Fruit fly (Drosophila melanogaster) whole organism, embryonic: ENCODE results near the gene CG8526.

Source experiments
- CG10147 ChIP-seq: fragments of 200-800 bp; sonication (Bioruptor generic); optimal IDR thresholded peaks from 2 replicates; lab custom pipeline; 2019; ENCODE audit warnings: missing biosample characterization, mild to moderate bottlenecking, missing genetic modification characterization, moderate library complexity
- CG12659 ChIP-seq: fragments of 200-800 bp; sonication (Bioruptor generic); optimal IDR thresholded peaks from 3 replicates; lab custom pipeline; 2017; ENCODE audit warnings: mild to moderate bottlenecking, missing biosample characterization, missing genetic modification reagents, missing genetic modification characterization
- CG12942 ChIP-seq: fragments of 200-800 bp; sonication (Bioruptor generic); optimal IDR thresholded peaks from 3 replicates; lab custom pipeline; 2016; ENCODE audit warnings: missing biosample characterization, missing genetic modification characterization
- CG15479 ChIP-seq: fragments of 200-800 bp; sonication (Bioruptor generic); optimal IDR thresholded peaks from 3 replicates; lab custom pipeline; 2019; ENCODE audit warnings: missing biosample characterization, mild to moderate bottlenecking, missing genetic modification characterization, moderate library complexity
- CG15514 ChIP-seq: fragments of 200-800 bp; sonication (Bioruptor generic); optimal IDR thresholded peaks from 3 replicates; lab custom pipeline; 2017; ENCODE audit warnings: missing biosample characterization, missing genetic modification characterization, mild to moderate bottlenecking, moderate library complexity, missing genetic modification reagents
- CG15601 ChIP-seq: fragments of 200-800 bp; sonication (Bioruptor generic); optimal IDR thresholded peaks from 3 replicates; lab custom pipeline; 2019; ENCODE audit warnings: missing biosample characterization, mild to moderate bottlenecking, missing genetic modification characterization, moderate library complexity
- CG1603 ChIP-seq: fragments of 200-800 bp; sonication (Bioruptor generic); optimal IDR thresholded peaks from 2 replicates; lab custom pipeline; 2019; ENCODE audit warnings: missing biosample characterization, mild to moderate bottlenecking, missing genetic modification characterization, moderate library complexity
- CG2199 ChIP-seq: fragments of 200-800 bp; sonication (Bioruptor generic); IDR thresholded peaks from 3 replicates; pipeline ENCODE4 v1.3.6; 2022; ENCODE audit warnings: missing biosample characterization, missing genetic modification characterization
- CG2712 ChIP-seq: fragments of 200-800 bp; optimal IDR thresholded peaks from 3 replicates; lab custom pipeline; 2019; ENCODE audit warnings: missing biosample characterization, mild to moderate bottlenecking, missing genetic modification characterization, moderate library complexity
- CG31224 ChIP-seq: fragments of 200-800 bp; sonication (Bioruptor generic); IDR thresholded peaks from 2 replicates; pipeline ENCODE4 v1.3.6; 2022; ENCODE audit warnings: missing biosample characterization, missing genetic modification characterization
- CG33557 ChIP-seq: fragments of 200-800 bp; sonication (Bioruptor generic); optimal IDR thresholded peaks from 2 replicates; lab custom pipeline; 2019; ENCODE audit warnings: missing biosample characterization, mild to moderate bottlenecking, missing genetic modification characterization, moderate library complexity
- CG34376 ChIP-seq: fragments of 200-800 bp; sonication (Bioruptor generic); optimal IDR thresholded peaks from 2 replicates; lab custom pipeline; 2018; ENCODE audit warnings: missing biosample characterization, mild to moderate bottlenecking, missing genetic modification characterization
- CG4707 ChIP-seq: fragments of 200-800 bp; sonication (Bioruptor generic); optimal IDR thresholded peaks from 2 replicates; lab custom pipeline; 2018; ENCODE audit warnings: missing biosample characterization, mild to moderate bottlenecking, missing genetic modification characterization, moderate library complexity
- CG6689 ChIP-seq: fragments of 200-800 bp; sonication (Bioruptor generic); IDR thresholded peaks from 2 replicates; pipeline ENCODE4 v1.3.6; 2022; ENCODE audit warnings: missing biosample characterization, missing genetic modification characterization
- CG8924 ChIP-seq: fragments of 200-800 bp; optimal IDR thresholded peaks from 3 replicates; lab custom pipeline; 2019; ENCODE audit warnings: missing biosample characterization, mild to moderate bottlenecking, missing genetic modification characterization, moderate library complexity
- CG9437 ChIP-seq: fragments of 200-800 bp; sonication (Bioruptor generic); optimal IDR thresholded peaks from 2 replicates; lab custom pipeline; 2018; ENCODE audit warnings: missing biosample characterization, mild to moderate bottlenecking, missing genetic modification characterization
- CG9609 ChIP-seq: fragments of 200-800 bp; sonication (Bioruptor generic); optimal IDR thresholded peaks from 3 replicates; lab custom pipeline; 2016; ENCODE audit warnings: missing biosample characterization, missing genetic modification characterization
- Camta ChIP-seq: fragments of 200-800 bp; sonication (Bioruptor generic); optimal IDR thresholded peaks from 2 replicates; lab custom pipeline; 2016; ENCODE audit warnings: missing biosample characterization, missing genetic modification characterization
- CoRest ChIP-seq: fragments of 200-800 bp; sonication (Bioruptor generic); optimal IDR thresholded peaks from 3 replicates; lab custom pipeline; 2018; ENCODE audit warnings: missing biosample characterization, mild to moderate bottlenecking, missing genetic modification characterization, moderate library complexity
- Dip3 ChIP-seq: fragments of 200-800 bp; sonication (Bioruptor generic); optimal IDR thresholded peaks from 3 replicates; lab custom pipeline; 2016; ENCODE audit warnings: missing biosample characterization, missing genetic modification characterization
- Elba2 ChIP-seq: fragments of 200-800 bp; sonication (Bioruptor generic); optimal IDR thresholded peaks from 3 replicates; lab custom pipeline; 2016; ENCODE audit warnings: missing biosample characterization, missing genetic modification characterization
- Fer3 ChIP-seq: fragments of 200-800 bp; sonication (Bioruptor generic); optimal IDR thresholded peaks from 2 replicates; lab custom pipeline; 2018; ENCODE audit warnings: missing biosample characterization, mild to moderate bottlenecking, missing genetic modification characterization, moderate library complexity
- Gug ChIP-seq: fragments of 200-800 bp; sonication (Bioruptor generic); IDR thresholded peaks from 4 replicates; pipeline ENCODE4 v1.3.6; 2022; ENCODE audit warnings: missing biosample characterization, missing genetic modification characterization
- HmgZ ChIP-seq: fragments of 200-800 bp; sonication (Bioruptor generic); optimal IDR thresholded peaks from 2 replicates; lab custom pipeline; 2018; ENCODE audit warnings: missing biosample characterization, mild to moderate bottlenecking, missing genetic modification characterization
- Hr78 ChIP-seq, 2 experiments: fragments of 200-800 bp in 1 of 2; fragments of >200 bp in 1 of 2; sonication (Bioruptor generic) in 1 of 2; optimal IDR thresholded peaks; 2 replicates each; lab custom pipeline; 2017 to 2019; ENCODE audit warnings: missing biosample characterization in 2 of 2, missing genetic modification characterization in 2 of 2, mild to moderate bottlenecking in 1 of 2, moderate library complexity in 1 of 2
- Myb ChIP-seq: fragments of 200-800 bp; sonication (Bioruptor generic); optimal IDR thresholded peaks from 2 replicates; lab custom pipeline; 2016; ENCODE audit warnings: missing biosample characterization, missing genetic modification characterization
- Pdp1 ChIP-seq, 2 experiments: fragments of 200-800 bp; sonication (Bioruptor generic); optimal IDR thresholded peaks; 3 replicates each; lab custom pipeline; 2016; ENCODE audit warnings: missing biosample characterization in 2 of 2, missing genetic modification characterization in 2 of 2, mild to moderate bottlenecking in 1 of 2, moderate library complexity in 1 of 2
- Rfx ChIP-seq: fragments of 200-800 bp; sonication (Bioruptor generic); IDR thresholded peaks from 2 replicates; pipeline ENCODE4 v1.3.6; 2022; ENCODE audit warnings: missing biosample characterization, missing genetic modification characterization
- Ssrp ChIP-seq: fragments of 200-800 bp; sonication (Bioruptor generic); optimal IDR thresholded peaks from 2 replicates; lab custom pipeline; 2018; ENCODE audit warnings: missing biosample characterization, mild to moderate bottlenecking, missing genetic modification characterization, moderate library complexity
- Xbp1 ChIP-seq: fragments of 200-800 bp; sonication (Bioruptor generic); optimal IDR thresholded peaks from 3 replicates; lab custom pipeline; 2016; ENCODE audit warnings: missing biosample characterization, mild to moderate bottlenecking, missing genetic modification characterization
- Xrp1 ChIP-seq: fragments of 200-800 bp; sonication (Bioruptor generic); IDR thresholded peaks from 2 replicates; pipeline ENCODE4 v1.3.6; 2022; ENCODE audit warnings: missing biosample characterization, missing genetic modification characterization
- bcd ChIP-seq: fragments of 200-800 bp; sonication (Bioruptor generic); optimal IDR thresholded peaks from 2 replicates; lab custom pipeline; 2017; ENCODE audit warnings: missing biosample characterization, mild to moderate bottlenecking, missing genetic modification characterization
- crol ChIP-seq: fragments of 200-800 bp; sonication (Bioruptor generic); IDR thresholded peaks from 2 replicates; pipeline ENCODE4 v1.3.6; 2022; ENCODE audit warnings: missing biosample characterization, missing genetic modification characterization
- dmrt99B ChIP-seq: fragments of 200-800 bp; sonication (Bioruptor generic); optimal IDR thresholded peaks from 2 replicates; lab custom pipeline; 2018; ENCODE audit warnings: missing biosample characterization, mild to moderate bottlenecking, missing genetic modification characterization, moderate library complexity
- dpn ChIP-seq, 2 experiments: fragments of 200-800 bp; sonication (Bioruptor generic); optimal IDR thresholded peaks; 3 replicates each; lab custom pipeline; 2016; ENCODE audit warnings: missing biosample characterization in 2 of 2, missing genetic modification characterization in 2 of 2
- fru ChIP-seq: fragments of >200 bp; optimal IDR thresholded peaks from 2 replicates; lab custom pipeline; 2017
- gcm ChIP-seq: fragments of 200-800 bp; sonication (Bioruptor generic); optimal IDR thresholded peaks from 2 replicates; lab custom pipeline; 2019; ENCODE audit warnings: missing biosample characterization, mild to moderate bottlenecking, missing genetic modification characterization, moderate library complexity
- grn ChIP-seq: fragments of 200-800 bp; sonication (Bioruptor generic); optimal IDR thresholded peaks from 3 replicates; lab custom pipeline; 2017; ENCODE audit warnings: missing biosample characterization, missing genetic modification characterization
- jigr1 ChIP-seq: fragments of 200-800 bp; sonication (Bioruptor generic); IDR thresholded peaks from 3 replicates; pipeline ENCODE4 v1.3.6; 2022; ENCODE audit warnings: missing biosample characterization, missing genetic modification characterization
- lilli ChIP-seq: fragments of 200-800 bp; sonication (Bioruptor generic); optimal IDR thresholded peaks from 3 replicates; lab custom pipeline; 2016; ENCODE audit warnings: missing biosample characterization, missing genetic modification characterization
- mam ChIP-seq: fragments of 200-800 bp; sonication (Bioruptor generic); optimal IDR thresholded peaks from 3 replicates; lab custom pipeline; 2016; ENCODE audit warnings: missing biosample characterization, missing genetic modification characterization
- nmo ChIP-seq: fragments of 200-800 bp; sonication (Bioruptor generic); optimal IDR thresholded peaks from 2 replicates; lab custom pipeline; 2018; ENCODE audit warnings: missing biosample characterization, mild to moderate bottlenecking, missing genetic modification characterization, moderate library complexity
- phol ChIP-seq: fragments of 200-800 bp; sonication (Bioruptor generic); optimal IDR thresholded peaks from 3 replicates; lab custom pipeline; 2018; ENCODE audit warnings: missing biosample characterization, mild to moderate bottlenecking, missing genetic modification characterization, moderate library complexity
- row ChIP-seq: fragments of 200-800 bp; sonication (Bioruptor generic); IDR thresholded peaks from 3 replicates; pipeline ENCODE4 v1.3.6; 2022; ENCODE audit warnings: missing biosample characterization, missing genetic modification characterization
- tin ChIP-seq: fragments of 200-800 bp; sonication (Bioruptor generic); optimal IDR thresholded peaks from 3 replicates; lab custom pipeline; 2016; ENCODE audit warnings: missing biosample characterization, missing genetic modification characterization
- trem ChIP-seq: fragments of 200-800 bp; optimal IDR thresholded peaks from 3 replicates; lab custom pipeline; 2019; ENCODE audit warnings: missing biosample characterization, mild to moderate bottlenecking, missing genetic modification characterization, moderate library complexity
- unc-4 ChIP-seq: fragments of 200-800 bp; sonication (Bioruptor generic); IDR thresholded peaks from 2 replicates; pipeline ENCODE4 v1.3.6; 2022; ENCODE audit warnings: missing biosample characterization, missing genetic modification characterization; ENCODE audit not compliant: partially characterized antibody
- vfl ChIP-seq: fragments of 200-800 bp; sonication (Bioruptor generic); optimal IDR thresholded peaks from 2 replicates; lab custom pipeline; 2016; ENCODE audit warnings: missing biosample characterization, missing genetic modification characterization
- zfh2 ChIP-seq: fragments of 200-800 bp; sonication (Bioruptor generic); optimal IDR thresholded peaks from 2 replicates; lab custom pipeline; 2016; ENCODE audit warnings: missing biosample characterization, missing genetic modification characterization

The CG8526 gene

dm6 chr3R:9791177-9791806 is 9.8 kb upstream of the CG8526 start, which contains the start of the genes CG12945 and CG8507 (continued):
- TF ChIP-seq trem (tag; lab: Kevin White, UChicago) (peak; percentile 34), Pdp1 (GFP tag; optimal IDR thresholded peaks at IDR 0.05; lab: Kevin White, UChicago) (peak; percentile 56 to 59), unc-4 (GFP tag; lab: Robert Waterston, UW) (0 out of 2 replicates have a peak, but pooled peaks have one; percentile 31), CoRest (peak; percentile 76), phol (peak; percentile 68), CG1603 (tag; lab: Kevin White, UChicago) (peak; percentile 32), CG2712 (tag; lab: Kevin White, UChicago) (peak; percentile 47), Elba2 (peak; percentile 37), Xbp1 (GFP tag; lab: Kevin White, UChicago) (peak; percentile 68), tin (peak; percentile 46), Camta (GFP tag; lab: Kevin White, UChicago) (peak; percentile 44), crol (no peak), Dip3 (GFP tag; lab: Kevin White, UChicago) (peak; percentile 52), CG9609 (GFP tag; lab: Kevin White, UChicago) (peak; percentile 16), CG15601 (peak; percentile 35), Rfx (GFP tag; lab: Robert Waterston, UW) (peak; percentile 66), CG2199 (GFP tag; lab: Robert Waterston, UW) (no peak), CG8924 (tag; lab: Kevin White, UChicago) (peak; percentile 31), bcd (GFP tag; lab: Kevin White, UChicago) (peak; percentile 60), gcm (peak; percentile 37), nmo (GFP tag; lab: Kevin White, UChicago) (peak; percentile 80), dpn (GFP tag; optimal IDR thresholded peaks at IDR 0.05; lab: Kevin White, UChicago) (peak; percentile 43), CG31224 (peak; percentile 20; the same call in 1 of the 2 replicates), row (peak; percentile 93), Hr78 (GFP tag; optimal IDR thresholded peaks at IDR 0.05; lab: Kevin White, UChicago) (no peak), CG4707 (GFP tag; lab: Kevin White, UChicago) (no peak), Fer3 (tag; lab: Kevin White, UChicago) (peak; percentile 39), CG12942 (GFP tag; lab: Kevin White, UChicago) (peak; percentile 35), CG10147 (GFP tag; lab: Kevin White, UChicago) (peak; percentile 58), CG6689 (GFP tag; lab: Robert Waterston, UW) (0 out of 2 replicates have a peak, but pooled peaks have one; percentile 9), Gug (GFP tag; lab: Robert Waterston, UW) (peak; percentile 36; the same call in 1 of the 4 replicates), vfl (peak; percentile 46), Xrp1 (GFP tag; lab: Robert Waterston, UW) (peak; percentile 26; the same call in 1 of the 2 replicates), CG15514 (GFP tag; lab: Kevin White, UChicago) (peak; percentile 40), jigr1 (GFP tag; lab: Robert Waterston, UW) (no peak), CG34376 (GFP tag; lab: Kevin White, UChicago) (peak; percentile 24), CG12659 (GFP tag; lab: Kevin White, UChicago) (peak; percentile 68), grn (GFP tag; lab: Kevin White, UChicago) (no peak), HmgZ (tag; lab: Kevin White, UChicago) (peak; percentile 77), Ssrp (tag; lab: Kevin White, UChicago) (peak; percentile 28), Myb (peak; percentile 72), zfh2 (GFP tag; lab: Kevin White, UChicago) (peak; percentile 69), fru (lab: Kevin White, UChicago) (no peak), lilli (peak; percentile 63), dmrt99B (tag; lab: Kevin White, UChicago) (no peak), CG15479 (GFP tag; lab: Kevin White, UChicago) (peak; percentile 8), CG33557 (GFP tag; lab: Kevin White, UChicago) (no peak), mam (peak; percentile 44), CG9437 (GFP tag; lab: Kevin White, UChicago) (peak; percentile 33)
